Worm (Caenorhabditis elegans) whole organism, young adult: Measurements from ENCODE around the gene pcrg-1.
A peak's percentile ranks its signal among the peaks of the same experiment; 100 is the strongest.

ENCODE experiments used
- B0336.3 ChIP-seq: fragments of 200-800 bp; sonication (Bioruptor generic); IDR thresholded peaks from 2 replicates; pipeline ENCODE4 v1.3.6; 2022; ENCODE audit warnings: missing genetic modification characterization, missing compliant biosample characterization
- C17E4.6 ChIP-seq: fragments of 200-800 bp; sonication (Bioruptor generic); IDR thresholded peaks from 2 replicates; pipeline ENCODE4 v1.3.6; 2022; ENCODE audit warnings: missing genetic modification reagents, missing genetic modification characterization, missing compliant biosample characterization
- D2030.7 ChIP-seq: fragments of 200-800 bp; sonication (Bioruptor generic); IDR thresholded peaks from 2 replicates; pipeline ENCODE4 v1.3.6; 2022; ENCODE audit warnings: missing genetic modification reagents, missing genetic modification characterization, missing compliant biosample characterization
- F22D6.2 ChIP-seq: sonication (generic microtip); optimal IDR thresholded peaks from 2 replicates; lab custom pipeline; 2016; ENCODE audit warnings: mild to moderate bottlenecking, missing genetic modification characterization, missing compliant biosample characterization
- F23B12.7 ChIP-seq: sonication (generic microtip); optimal IDR thresholded peaks from 2 replicates; lab custom pipeline; 2017; ENCODE audit warnings: missing genetic modification characterization, mild to moderate bottlenecking, missing compliant biosample characterization, antibody characterized with exemption, moderate library complexity; ENCODE audit not compliant: insufficient read depth
- F33H1.4 ChIP-seq: fragments of 200-800 bp; sonication (Bioruptor generic); IDR thresholded peaks from 2 replicates; pipeline ENCODE4 v1.3.6; 2022; ENCODE audit warnings: missing genetic modification reagents, missing genetic modification characterization, missing compliant biosample characterization
- F52B5.7 ChIP-seq: sonication (generic microtip); optimal IDR thresholded peaks from 2 replicates; lab custom pipeline; 2016; ENCODE audit warnings: mild to moderate bottlenecking, missing genetic modification characterization, missing compliant biosample characterization
- F55B11.4 ChIP-seq: sonication (generic microtip); optimal IDR thresholded peaks from 2 replicates; lab custom pipeline; 2016; ENCODE audit warnings: missing compliant biosample characterization, missing genetic modification characterization, borderline replicate concordance; ENCODE audit not compliant: insufficient read depth
- F57C9.4 ChIP-seq: sonication (generic microtip); optimal IDR thresholded peaks from 2 replicates; lab custom pipeline; 2017; ENCODE audit warnings: mild to moderate bottlenecking, missing genetic modification characterization, missing compliant biosample characterization
- K11D2.4 ChIP-seq: fragments of 200-800 bp; sonication (Bioruptor generic); IDR thresholded peaks from 2 replicates; pipeline ENCODE4 v1.3.6; 2022; ENCODE audit warnings: missing genetic modification reagents, missing genetic modification characterization, missing compliant biosample characterization
- K12H6.12 ChIP-seq: fragments of 200-800 bp; sonication (Bioruptor generic); optimal IDR thresholded peaks from 2 replicates; lab custom pipeline; 2018; ENCODE audit warnings: mild to moderate bottlenecking, missing genetic modification characterization, missing compliant biosample characterization
- T26A5.8 ChIP-seq: sonication (generic microtip); optimal IDR thresholded peaks from 2 replicates; lab custom pipeline; 2016; ENCODE audit warnings: missing genetic modification characterization, missing compliant biosample characterization
- aptf-2 ChIP-seq: fragments of 200-800 bp; sonication (Bioruptor generic); conservative IDR thresholded peaks from 2 replicates; pipeline ENCODE4 v1.3.6; 2022; ENCODE audit warnings: missing genetic modification reagents, missing genetic modification characterization, missing compliant biosample characterization
- atf-7 ChIP-seq: sonication (generic microtip); optimal IDR thresholded peaks from 2 replicates; lab custom pipeline; 2017; ENCODE audit warnings: mild to moderate bottlenecking, missing genetic modification characterization, missing compliant biosample characterization
- attf-6 ChIP-seq: fragments of 200-800 bp; sonication (Bioruptor generic); IDR thresholded peaks from 2 replicates; pipeline ENCODE4 v1.3.6; 2022; ENCODE audit warnings: missing genetic modification reagents, missing genetic modification characterization, missing compliant biosample characterization
- bed-2 ChIP-seq: fragments of 200-800 bp; sonication (Bioruptor generic); IDR thresholded peaks from 2 replicates; pipeline ENCODE4 v1.3.6; 2022; ENCODE audit warnings: missing genetic modification reagents, missing genetic modification characterization, missing compliant biosample characterization
- ccch-3 ChIP-seq: fragments of 200-800 bp; sonication (Bioruptor generic); optimal IDR thresholded peaks from 2 replicates; lab custom pipeline; 2018; ENCODE audit warnings: mild to moderate bottlenecking, missing genetic modification characterization, missing compliant biosample characterization
- ceh-40 ChIP-seq: fragments of 200-800 bp; sonication (Bioruptor generic); IDR thresholded peaks from 2 replicates; pipeline ENCODE4 v1.3.6; 2022; ENCODE audit warnings: missing genetic modification characterization, missing compliant biosample characterization
- ceh-58 ChIP-seq: fragments of 200-800 bp; sonication (Bioruptor generic); IDR thresholded peaks from 2 replicates; pipeline ENCODE4 v1.3.6; 2022; ENCODE audit warnings: missing genetic modification characterization, missing compliant biosample characterization
- ceh-79 ChIP-seq: sonication (generic microtip); optimal IDR thresholded peaks from 2 replicates; lab custom pipeline; 2017; ENCODE audit warnings: mild to moderate bottlenecking, missing genetic modification characterization, missing compliant biosample characterization
- ceh-91 ChIP-seq: fragments of 200-800 bp; sonication (Bioruptor generic); IDR thresholded peaks from 2 replicates; pipeline ENCODE4 v1.3.6; 2022; ENCODE audit warnings: missing genetic modification reagents, missing genetic modification characterization, missing compliant biosample characterization
- efl-1 ChIP-seq: fragments of 150-350 bp; optimal IDR thresholded peaks from 2 replicates; lab custom pipeline; 2014; ENCODE audit warnings: missing biosample characterization, missing genetic modification reagents, missing genetic modification characterization
- egl-18 ChIP-seq: fragments of 200-800 bp; sonication (Bioruptor generic); IDR thresholded peaks from 2 replicates; pipeline ENCODE4 v1.3.6; 2022; ENCODE audit warnings: missing genetic modification reagents, missing genetic modification characterization, missing compliant biosample characterization
- egrh-3 ChIP-seq: fragments of 200-800 bp; sonication (Bioruptor generic); IDR thresholded peaks from 2 replicates; pipeline ENCODE4 v1.3.6; 2022; ENCODE audit warnings: missing genetic modification reagents, missing genetic modification characterization, missing compliant biosample characterization
- fkh-3 ChIP-seq: sonication (generic microtip); optimal IDR thresholded peaks from 2 replicates; lab custom pipeline; 2016; ENCODE audit warnings: mild to moderate bottlenecking, missing genetic modification characterization, missing compliant biosample characterization
- gei-17 ChIP-seq: fragments of 200-800 bp; sonication (Bioruptor generic); optimal IDR thresholded peaks from 2 replicates; lab custom pipeline; 2018; ENCODE audit warnings: mild to moderate bottlenecking, missing genetic modification characterization, missing compliant biosample characterization
- hlh-26 ChIP-seq: fragments of 200-800 bp; sonication (Bioruptor generic); conservative IDR thresholded peaks from 2 replicates; pipeline ENCODE4 v1.3.6; 2022; ENCODE audit warnings: missing genetic modification reagents, missing genetic modification characterization, missing compliant biosample characterization
- let-526 ChIP-seq: fragments of 200-800 bp; sonication (Bioruptor generic); IDR thresholded peaks from 2 replicates; pipeline ENCODE4 v1.3.6; 2022; ENCODE audit warnings: missing genetic modification reagents, missing genetic modification characterization, missing compliant biosample characterization
- lin-35 ChIP-seq, 3 experiments: fragments of 150-350 bp in 2 of 3; sonication (generic microtip) in 1 of 3; optimal IDR thresholded peaks; 2 replicates each; lab custom pipeline; 2014 to 2018; ENCODE audit warnings: missing biosample characterization in 3 of 3, missing genetic modification characterization in 3 of 3, missing genetic modification reagents in 3 of 3
- lin-40 ChIP-seq: sonication (generic microtip); optimal IDR thresholded peaks from 2 replicates; lab custom pipeline; 2016; ENCODE audit warnings: missing genetic modification characterization, mild to moderate bottlenecking, missing compliant biosample characterization, missing genotype, missing genetic modification reagents
- lin-54 ChIP-seq: fragments of 200-800 bp; sonication (Bioruptor generic); optimal IDR thresholded peaks from 2 replicates; lab custom pipeline; 2018; ENCODE audit warnings: mild to moderate bottlenecking, missing genetic modification characterization, missing compliant biosample characterization
- lsl-1 ChIP-seq: fragments of 200-800 bp; sonication (Bioruptor generic); optimal IDR thresholded peaks from 2 replicates; lab custom pipeline; 2018; ENCODE audit warnings: mild to moderate bottlenecking, missing genetic modification characterization, moderate library complexity, missing compliant biosample characterization
- madf-10 ChIP-seq: sonication (generic microtip); optimal IDR thresholded peaks from 2 replicates; lab custom pipeline; 2016; ENCODE audit warnings: mild to moderate bottlenecking, missing genetic modification characterization, missing compliant biosample characterization
- mcd-1 ChIP-seq: fragments of 200-800 bp; sonication (Bioruptor generic); IDR thresholded peaks from 2 replicates; pipeline ENCODE4 v1.3.6; 2022; ENCODE audit warnings: missing genetic modification reagents, missing genetic modification characterization, missing compliant biosample characterization
- nhr-27 ChIP-seq: fragments of 200-800 bp; sonication (Bioruptor generic); optimal IDR thresholded peaks from 2 replicates; lab custom pipeline; 2018; ENCODE audit warnings: mild to moderate bottlenecking, missing genetic modification characterization, moderate library complexity, missing compliant biosample characterization
- pbrm-1 ChIP-seq: fragments of 200-800 bp; sonication (Bioruptor generic); IDR thresholded peaks from 2 replicates; pipeline ENCODE4 v1.3.6; 2022; ENCODE audit warnings: missing genetic modification reagents, missing genetic modification characterization, missing compliant biosample characterization
- rpc-1 ChIP-seq, 2 experiments: fragments of 150-350 bp in 1 of 2; sonication (generic microtip) in 1 of 2; optimal IDR thresholded peaks; 2 replicates each; lab custom pipeline; 2014 to 2018; ENCODE audit warnings: missing biosample characterization in 1 of 2, missing genetic modification characterization in 1 of 2, missing genetic modification reagents in 1 of 2, missing genotype in 1 of 2
- sea-2 ChIP-seq: fragments of 200-800 bp; sonication (Bioruptor generic); IDR thresholded peaks from 2 replicates; pipeline ENCODE4 v1.3.6; 2022; ENCODE audit warnings: missing genetic modification characterization, missing compliant biosample characterization
- snpc-1.1 ChIP-seq: sonication (generic microtip); optimal IDR thresholded peaks from 2 replicates; lab custom pipeline; 2017; ENCODE audit warnings: missing genetic modification characterization, mild to moderate bottlenecking, missing compliant biosample characterization, antibody characterized with exemption, moderate library complexity, missing genotype, missing genetic modification reagents; ENCODE audit not compliant: insufficient read depth
- snpc-3.4 ChIP-seq: sonication (generic microtip); optimal IDR thresholded peaks from 2 replicates; lab custom pipeline; 2017; ENCODE audit warnings: missing genetic modification characterization, mild to moderate bottlenecking, missing compliant biosample characterization, antibody characterized with exemption, moderate library complexity, missing genotype, missing genetic modification reagents
- somi-1 ChIP-seq: fragments of 200-800 bp; sonication (Bioruptor generic); optimal IDR thresholded peaks from 2 replicates; lab custom pipeline; 2018; ENCODE audit warnings: mild to moderate bottlenecking, missing genetic modification characterization, missing compliant biosample characterization
- unc-130 ChIP-seq: sonication (generic microtip); optimal IDR thresholded peaks from 2 replicates; lab custom pipeline; 2016; ENCODE audit warnings: missing genetic modification reagents, missing genetic modification characterization, missing compliant biosample characterization
- unc-62 ChIP-seq: fragments of 150-350 bp; optimal IDR thresholded peaks from 2 replicates; lab custom pipeline; 2014; ENCODE audit warnings: missing biosample characterization, missing genetic modification reagents, missing genetic modification characterization
- zfh-2 ChIP-seq: fragments of 200-800 bp; sonication (Bioruptor generic); conservative IDR thresholded peaks from 2 replicates; pipeline ENCODE4 v1.3.6; 2022; ENCODE audit warnings: missing genetic modification reagents, missing genetic modification characterization, missing compliant biosample characterization
- ztf-25 ChIP-seq: fragments of 200-800 bp; sonication (Bioruptor generic); IDR thresholded peaks from 2 replicates; pipeline ENCODE4 v1.3.6; 2022; ENCODE audit warnings: missing genetic modification reagents, missing genetic modification characterization, missing compliant biosample characterization
- ztf-26 ChIP-seq: sonication (generic microtip); optimal IDR thresholded peaks from 2 replicates; lab custom pipeline; 2017; ENCODE audit warnings: missing genetic modification characterization, missing compliant biosample characterization
- ztf-28 ChIP-seq: fragments of 200-800 bp; sonication (Bioruptor generic); IDR thresholded peaks from 2 replicates; pipeline ENCODE4 v1.3.6; 2022; ENCODE audit warnings: missing genetic modification reagents, missing genetic modification characterization, missing compliant biosample characterization
- ztf-3 ChIP-seq: fragments of 200-800 bp; sonication (Bioruptor generic); optimal IDR thresholded peaks from 2 replicates; lab custom pipeline; 2018; ENCODE audit warnings: mild to moderate bottlenecking, missing genetic modification characterization, missing compliant biosample characterization

The pcrg-1 gene

ce11 chrII:7151969-7152631, 48.2 kb upstream of the pcrg-1 start, which contains the start of gene fust-1 (continued):
- TF ChIP-seq F23B12.7 (tag; lab: Kevin White, UChicago), result peak; percentile 87
- no peak for TF ChIP-seq F57C9.4 (tag; lab: Kevin White, UChicago)
- peak; percentile 84 for TF ChIP-seq atf-7
- peak; percentile 64 for TF ChIP-seq efl-1 (GFP tag; lab: Kevin White, UChicago)
- TF ChIP-seq somi-1 (GFP tag; lab: Kevin White, UChicago), result peak; percentile 80
- TF ChIP-seq attf-6 (GFP tag; lab: Robert Waterston, UW), result peak; percentile 85
- TF ChIP-seq ztf-26, result peak; percentile 88
- no peak for TF ChIP-seq hlh-26 (GFP tag; lab: Robert Waterston, UW)
- peak; percentile 54 for TF ChIP-seq madf-10 (tag; lab: Kevin White, UChicago)
- peak; percentile 24 for TF ChIP-seq ztf-3
- peak; percentile 79 for TF ChIP-seq gei-17 (GFP tag; lab: Kevin White, UChicago)
- TF ChIP-seq K12H6.12 (tag; lab: Kevin White, UChicago), result peak; percentile 88
- no peak for TF ChIP-seq ceh-40 (GFP tag; lab: Robert Waterston, UW)
- no peak; the same call in 1 of the 2 replicates for TF ChIP-seq egrh-3 (GFP tag; lab: Robert Waterston, UW)
- peak; percentile 97 for TF ChIP-seq lin-40
- peak; percentile 81 for TF ChIP-seq egl-18
- peak; percentile 80; the same call in 1 of the 2 replicates for TF ChIP-seq let-526
- TF ChIP-seq rpc-1 (optimal IDR thresholded peaks at IDR 0.05; lab: Kevin White, UChicago), result no peak
- no peak for TF ChIP-seq rpc-1 (tag; optimal IDR thresholded peaks at IDR 0.05; lab: Kevin White, UChicago)
- 0 out of 2 replicates have a peak, but pooled peaks have one; percentile 24 for TF ChIP-seq bed-2 (GFP tag; lab: Robert Waterston, UW)
- TF ChIP-seq aptf-2 (GFP tag; lab: Robert Waterston, UW), result no peak
- TF ChIP-seq F33H1.4, result peak; percentile 82
- TF ChIP-seq D2030.7 (GFP tag; lab: Robert Waterston, UW), result peak; percentile 89
- TF ChIP-seq ceh-91 (GFP tag; lab: Robert Waterston, UW), result peak; percentile 88
- peak; percentile 97 for TF ChIP-seq K11D2.4 (GFP tag; lab: Robert Waterston, UW)
- TF ChIP-seq unc-62 (GFP tag; lab: Kevin White, UChicago), result no peak
- no peak for TF ChIP-seq ccch-3 (GFP tag; lab: Kevin White, UChicago)
- TF ChIP-seq zfh-2 (GFP tag; lab: Robert Waterston, UW), result no peak
- peak; percentile 96 for TF ChIP-seq B0336.3 (GFP tag; lab: Robert Waterston, UW)
- TF ChIP-seq snpc-1.1 (tag; lab: Kevin White, UChicago), result peak; percentile 79
- no peak for TF ChIP-seq sea-2 (GFP tag; lab: Robert Waterston, UW)
- peak in 2 of 3 experiments; percentile 80 to 93 for TF ChIP-seq lin-35 (GFP tag; optimal IDR thresholded peaks at IDR 0.05; lab: Kevin White, UChicago)
- peak; percentile 77 for TF ChIP-seq F22D6.2 (tag; lab: Kevin White, UChicago)
- peak; percentile 80 for TF ChIP-seq C17E4.6
- TF ChIP-seq ztf-28 (GFP tag; lab: Robert Waterston, UW), result no peak
- TF ChIP-seq ceh-58 (GFP tag; lab: Robert Waterston, UW), result no peak
- TF ChIP-seq ceh-79, result no peak
- peak; percentile 17 for TF ChIP-seq F52B5.7
- peak; percentile 95 for TF ChIP-seq snpc-3.4 (tag; lab: Kevin White, UChicago)
- no peak for TF ChIP-seq F55B11.4 (tag; lab: Kevin White, UChicago)
- peak; percentile 87 for TF ChIP-seq lsl-1 (GFP tag; lab: Kevin White, UChicago)
- TF ChIP-seq nhr-27, result no peak
- TF ChIP-seq ztf-25 (GFP tag; lab: Robert Waterston, UW), result no peak
- peak; percentile 97 for TF ChIP-seq mcd-1 (GFP tag; lab: Robert Waterston, UW)
- no peak for TF ChIP-seq fkh-3 (tag; lab: Kevin White, UChicago)
- TF ChIP-seq lin-54 (GFP tag; lab: Kevin White, UChicago), result peak; percentile 96
- TF ChIP-seq unc-130 (GFP tag; lab: Kevin White, UChicago), result peak; percentile 68
- TF ChIP-seq pbrm-1 (GFP tag; lab: Robert Waterston, UW), result peak; percentile 95
- TF ChIP-seq T26A5.8 (tag; lab: Kevin White, UChicago), result no peak
